Fruit fly (Drosophila melanogaster) whole organism, prepupa: ENCODE measurements around the gene CG15386.

Experiments
- Blimp-1 ChIP-seq: fragments of 200-800 bp; sonication (Bioruptor generic); optimal IDR thresholded peaks from 3 replicates; lab custom pipeline; 2017; ENCODE audit warnings: missing biosample characterization, missing genetic modification characterization, mild to moderate bottlenecking, moderate library complexity, missing genetic modification reagents
- CG10631 ChIP-seq: fragments of 200-800 bp; sonication (Bioruptor generic); optimal IDR thresholded peaks from 2 replicates; lab custom pipeline; 2016; ENCODE audit warnings: missing biosample characterization, missing genetic modification characterization
- CG10669 ChIP-seq: fragments of 200-800 bp; sonication (Bioruptor generic); optimal IDR thresholded peaks from 3 replicates; lab custom pipeline; 2018; ENCODE audit warnings: missing biosample characterization, mild to moderate bottlenecking, missing genetic modification characterization, moderate library complexity
- CG11294 ChIP-seq: fragments of 200-800 bp; sonication (Bioruptor generic); IDR thresholded peaks from 2 replicates; pipeline ENCODE4 v1.3.6; 2022; ENCODE audit warnings: missing biosample characterization, missing genetic modification characterization
- CG11762 ChIP-seq: fragments of 200-800 bp; sonication (Bioruptor generic); optimal IDR thresholded peaks from 3 replicates; lab custom pipeline; 2016; ENCODE audit warnings: missing biosample characterization, missing genetic modification characterization; ENCODE audit not compliant: insufficient read depth
- CG11902 ChIP-seq: fragments of 200-800 bp; sonication (Bioruptor generic); optimal IDR thresholded peaks from 3 replicates; lab custom pipeline; 2016; ENCODE audit warnings: missing biosample characterization, missing genetic modification characterization
- CG15336 ChIP-seq: fragments of 200-800 bp; sonication (Bioruptor generic); IDR thresholded peaks from 2 replicates; pipeline ENCODE4 v1.3.6; 2022; ENCODE audit warnings: missing biosample characterization, missing genetic modification characterization
- CG1621 ChIP-seq: fragments of 200-800 bp; sonication (Bioruptor generic); optimal IDR thresholded peaks from 3 replicates; lab custom pipeline; 2018; ENCODE audit warnings: missing biosample characterization, mild to moderate bottlenecking, missing genetic modification characterization
- CG16779 ChIP-seq: fragments of 200-800 bp; sonication (Bioruptor generic); optimal IDR thresholded peaks from 3 replicates; lab custom pipeline; 2017; ENCODE audit warnings: missing biosample characterization, mild to moderate bottlenecking, missing genetic modification characterization
- CG3032 ChIP-seq: fragments of 200-800 bp; optimal IDR thresholded peaks from 2 replicates; lab custom pipeline; 2019; ENCODE audit warnings: missing biosample characterization, mild to moderate bottlenecking, missing genetic modification characterization, moderate library complexity
- CG31627 ChIP-seq: fragments of 200-800 bp; sonication (Bioruptor generic); optimal IDR thresholded peaks from 3 replicates; lab custom pipeline; 2016; ENCODE audit warnings: missing biosample characterization, missing genetic modification characterization
- CG34406 ChIP-seq: fragments of 200-800 bp; sonication (Bioruptor generic); optimal IDR thresholded peaks from 3 replicates; lab custom pipeline; 2016; ENCODE audit warnings: missing biosample characterization, missing genetic modification characterization
- CG3919 ChIP-seq: fragments of 200-800 bp; sonication (Bioruptor generic); optimal IDR thresholded peaks from 3 replicates; lab custom pipeline; 2016; ENCODE audit warnings: missing biosample characterization, missing genetic modification characterization
- CG6163 ChIP-seq: fragments of 200-800 bp; sonication (Bioruptor generic); IDR thresholded peaks from 3 replicates; pipeline ENCODE4 v1.3.6; 2022; ENCODE audit warnings: missing biosample characterization, missing genetic modification characterization
- CG6808 ChIP-seq: fragments of 200-800 bp; sonication (Bioruptor generic); optimal IDR thresholded peaks from 3 replicates; lab custom pipeline; 2017; ENCODE audit warnings: missing biosample characterization, missing genetic modification characterization, mild to moderate bottlenecking, moderate library complexity, missing genetic modification reagents
- CG6854 ChIP-seq: fragments of 200-800 bp; sonication (Bioruptor generic); optimal IDR thresholded peaks from 2 replicates; lab custom pipeline; 2017; ENCODE audit warnings: missing biosample characterization, mild to moderate bottlenecking, missing genetic modification characterization
- CG7368 ChIP-seq: fragments of 200-800 bp; sonication (Bioruptor generic); optimal IDR thresholded peaks from 3 replicates; lab custom pipeline; 2016; ENCODE audit warnings: missing biosample characterization, missing genetic modification characterization
- CG8119 ChIP-seq: fragments of 200-800 bp; sonication (Bioruptor generic); IDR thresholded peaks from 3 replicates; pipeline ENCODE4 v1.3.6; 2022; ENCODE audit warnings: missing biosample characterization, missing genetic modification characterization
- CG8319 ChIP-seq: fragments of 200-800 bp; sonication (Bioruptor generic); optimal IDR thresholded peaks from 3 replicates; lab custom pipeline; 2016; ENCODE audit warnings: missing biosample characterization, missing genetic modification characterization
- CG8632 ChIP-seq: fragments of 200-800 bp; sonication (Bioruptor generic); optimal IDR thresholded peaks from 3 replicates; lab custom pipeline; 2016; ENCODE audit warnings: missing biosample characterization, missing genetic modification characterization
- Eip75B ChIP-seq: fragments of 200-800 bp; sonication (Bioruptor generic); optimal IDR thresholded peaks from 3 replicates; lab custom pipeline; 2016; ENCODE audit warnings: missing biosample characterization, missing genetic modification characterization
- Eip78C ChIP-seq: fragments of 200-800 bp; sonication (Bioruptor generic); peaks from one replicate; lab custom pipeline; 2016; ENCODE audit warnings: missing biosample characterization, missing genetic modification characterization
- Eip93F ChIP-seq: fragments of 200-800 bp; sonication (Bioruptor generic); optimal IDR thresholded peaks from 2 replicates; lab custom pipeline; 2016; ENCODE audit warnings: missing biosample characterization, mild to moderate bottlenecking, missing genetic modification characterization
- Ets96B ChIP-seq: fragments of 200-800 bp; optimal IDR thresholded peaks from 2 replicates; lab custom pipeline; 2019; ENCODE audit warnings: missing biosample characterization, mild to moderate bottlenecking, missing genetic modification characterization, moderate library complexity
- Gug ChIP-seq: fragments of 200-800 bp; sonication (Bioruptor generic); IDR thresholded peaks from 2 replicates; pipeline ENCODE4 v1.3.6; 2022; ENCODE audit warnings: missing biosample characterization, missing genetic modification characterization
- Hr38 ChIP-seq: sonication (Bioruptor generic); optimal IDR thresholded peaks from 2 replicates; lab custom pipeline; 2016; ENCODE audit warnings: missing biosample characterization, missing genetic modification characterization
- Hr39 ChIP-seq: fragments of 200-800 bp; sonication (Bioruptor generic); optimal IDR thresholded peaks from 2 replicates; lab custom pipeline; 2016; ENCODE audit warnings: missing biosample characterization, missing genetic modification characterization
- Hr4 ChIP-seq: fragments of 200-800 bp; sonication (Bioruptor generic); optimal IDR thresholded peaks from 3 replicates; lab custom pipeline; 2016; ENCODE audit warnings: missing biosample characterization, missing genetic modification characterization
- Met ChIP-seq: fragments of 200-800 bp; sonication (Bioruptor generic); optimal IDR thresholded peaks from 3 replicates; lab custom pipeline; 2016; ENCODE audit warnings: missing biosample characterization, missing genetic modification characterization
- OdsH ChIP-seq: fragments of 200-800 bp; sonication (Bioruptor generic); optimal IDR thresholded peaks from 3 replicates; lab custom pipeline; 2016; ENCODE audit warnings: missing biosample characterization, missing genetic modification characterization
- Smox ChIP-seq: fragments of 200-800 bp; sonication (Bioruptor generic); optimal IDR thresholded peaks from 3 replicates; lab custom pipeline; 2016; ENCODE audit warnings: missing biosample characterization, missing genetic modification characterization
- Sox102F ChIP-seq: fragments of 200-800 bp; sonication (Bioruptor generic); optimal IDR thresholded peaks from 2 replicates; lab custom pipeline; 2016; ENCODE audit warnings: missing biosample characterization, mild to moderate bottlenecking, missing genetic modification characterization
- Sox14 ChIP-seq: fragments of 200-800 bp; sonication (Bioruptor generic); optimal IDR thresholded peaks from 3 replicates; lab custom pipeline; 2016; ENCODE audit warnings: missing biosample characterization, missing genetic modification characterization
- Sox15 ChIP-seq: fragments of 200-800 bp; sonication (Bioruptor generic); optimal IDR thresholded peaks from 3 replicates; lab custom pipeline; 2016; ENCODE audit warnings: missing biosample characterization, missing genetic modification characterization
- achi ChIP-seq: fragments of 200-800 bp; sonication (Bioruptor generic); optimal IDR thresholded peaks from 3 replicates; lab custom pipeline; 2016; ENCODE audit warnings: missing biosample characterization, missing genetic modification characterization
- acj6 ChIP-seq: fragments of 200-800 bp; sonication (Bioruptor generic); optimal IDR thresholded peaks from 3 replicates; lab custom pipeline; 2016; ENCODE audit warnings: missing biosample characterization, missing genetic modification characterization
- cyc ChIP-seq: fragments of 200-800 bp; sonication (Bioruptor generic); optimal IDR thresholded peaks from 3 replicates; lab custom pipeline; 2016; ENCODE audit warnings: missing biosample characterization, missing genetic modification characterization
- dac ChIP-seq: fragments of 200-800 bp; sonication (Bioruptor generic); optimal IDR thresholded peaks from 2 replicates; lab custom pipeline; 2017; ENCODE audit warnings: missing biosample characterization, mild to moderate bottlenecking, missing genetic modification characterization
- dsx ChIP-seq: fragments of 200-800 bp; optimal IDR thresholded peaks from 3 replicates; lab custom pipeline; 2019; ENCODE audit warnings: missing biosample characterization, mild to moderate bottlenecking, missing genetic modification characterization, moderate library complexity; ENCODE audit not compliant: poor library complexity, severe bottlenecking
- eg ChIP-seq: fragments of 200-800 bp; sonication (Bioruptor generic); IDR thresholded peaks from 3 replicates; pipeline ENCODE4 v1.3.6; 2022; ENCODE audit warnings: missing biosample characterization, missing genetic modification characterization
- esn ChIP-seq: fragments of 200-800 bp; sonication (Bioruptor generic); optimal IDR thresholded peaks from 2 replicates; lab custom pipeline; 2016; ENCODE audit warnings: missing biosample characterization, mild to moderate bottlenecking, missing genetic modification characterization, moderate library complexity
- fd59A ChIP-seq: fragments of 200-800 bp; sonication (Bioruptor generic); optimal IDR thresholded peaks from 2 replicates; lab custom pipeline; 2017; ENCODE audit warnings: missing biosample characterization, mild to moderate bottlenecking, missing genetic modification characterization, missing genetic modification reagents
- fkh ChIP-seq: fragments of 200-800 bp; sonication (Bioruptor generic); optimal IDR thresholded peaks from 3 replicates; lab custom pipeline; 2017; ENCODE audit warnings: missing biosample characterization, mild to moderate bottlenecking, missing genetic modification characterization, moderate library complexity
- lz ChIP-seq: fragments of 200-800 bp; sonication (Bioruptor generic); optimal IDR thresholded peaks from 3 replicates; lab custom pipeline; 2016; ENCODE audit warnings: missing biosample characterization, missing genetic modification characterization
- net ChIP-seq: fragments of 200-800 bp; sonication (Bioruptor generic); optimal IDR thresholded peaks from 3 replicates; lab custom pipeline; 2016; ENCODE audit warnings: missing biosample characterization, missing genetic modification characterization
- pdm3 ChIP-seq: fragments of 200-800 bp; sonication (Bioruptor generic); optimal IDR thresholded peaks from 3 replicates; lab custom pipeline; 2016; ENCODE audit warnings: missing biosample characterization, missing genetic modification characterization
- salr ChIP-seq, 2 experiments: fragments of 200-800 bp; sonication (Bioruptor generic); optimal IDR thresholded peaks; 3 replicates each; lab custom pipeline; 2016 to 2018; ENCODE audit warnings: missing biosample characterization in 2 of 2, missing genetic modification characterization in 2 of 2, mild to moderate bottlenecking in 1 of 2
- spab ChIP-seq: fragments of 200-800 bp; sonication (Bioruptor generic); optimal IDR thresholded peaks from 2 replicates; lab custom pipeline; 2017; ENCODE audit warnings: missing biosample characterization, mild to moderate bottlenecking, missing genetic modification characterization, missing genetic modification reagents
- ss ChIP-seq, 2 experiments: fragments of 200-800 bp; sonication (Bioruptor generic); optimal IDR thresholded peaks; 2 replicates in 1 of 2; 3 replicates in 1 of 2; lab custom pipeline; 2017 to 2018; ENCODE audit warnings: mild to moderate bottlenecking in 2 of 2, missing biosample characterization in 2 of 2, missing genetic modification characterization in 2 of 2, moderate library complexity in 1 of 2
- svp ChIP-seq: fragments of 200-800 bp; sonication (Bioruptor generic); peaks from one replicate; lab custom pipeline; 2016; ENCODE audit warnings: missing biosample characterization, missing genetic modification characterization
- topi ChIP-seq: fragments of 200-800 bp; sonication (Bioruptor generic); optimal IDR thresholded peaks from 3 replicates; lab custom pipeline; 2016; ENCODE audit warnings: missing biosample characterization, missing genetic modification characterization
- vri ChIP-seq: fragments of 200-800 bp; sonication (Bioruptor generic); optimal IDR thresholded peaks from 3 replicates; lab custom pipeline; 2016; ENCODE audit warnings: missing biosample characterization, mild to moderate bottlenecking, missing genetic modification characterization

Gene CG15386

DNA sequence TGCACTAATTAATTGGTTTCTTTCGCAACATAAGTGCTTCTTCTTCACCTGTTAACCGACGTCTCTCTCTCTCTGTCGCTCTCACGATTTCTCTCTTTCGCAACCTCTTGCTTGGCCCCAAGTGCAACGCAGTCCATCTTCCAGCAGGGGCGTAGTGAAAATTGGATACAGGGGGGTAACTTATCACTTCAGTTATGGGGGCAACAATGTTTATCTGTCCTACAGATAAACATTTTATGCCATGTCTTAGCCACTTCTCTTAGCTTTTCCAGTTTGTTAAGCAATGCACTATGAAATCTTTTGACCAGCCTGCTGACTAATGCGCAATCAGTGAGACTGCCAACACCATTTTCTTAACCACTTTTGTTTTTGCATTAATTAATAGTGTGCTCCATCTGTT is 10.3 kb upstream of the CG15386 start:
- TF ChIP-seq CG10669 (GFP tag; lab: Kevin White, UChicago): peak; percentile 71
- TF ChIP-seq Sox102F (GFP tag; lab: Kevin White, UChicago): peak; percentile 83
- TF ChIP-seq CG6854 (GFP tag; lab: Kevin White, UChicago): peak; percentile 30
- peak; percentile 87 for TF ChIP-seq CG15336
- TF ChIP-seq CG8632 (GFP tag; lab: Kevin White, UChicago): peak; percentile 80
- TF ChIP-seq Ets96B (tag; lab: Kevin White, UChicago): peak; percentile 67
- TF ChIP-seq CG3919: peak; percentile 86
- peak; percentile 94 for TF ChIP-seq svp (GFP tag; lab: Kevin White, UChicago)
- peak; percentile 70 for TF ChIP-seq lz
- peak; percentile 87 for TF ChIP-seq Hr4
- peak; percentile 83 for TF ChIP-seq CG7368
- TF ChIP-seq CG3032 (tag; lab: Kevin White, UChicago): peak; percentile 66
- peak; percentile 69 for TF ChIP-seq cyc
- peak; percentile 30 for TF ChIP-seq Blimp-1 (GFP tag; lab: Kevin White, UChicago)
- TF ChIP-seq eg (GFP tag; lab: Robert Waterston, UW): peak; percentile 89
- no peak for TF ChIP-seq CG8319 (GFP tag; lab: Kevin White, UChicago)
- peak; percentile 53 for TF ChIP-seq CG16779
- TF ChIP-seq CG8119: peak; percentile 81
- peak; percentile 76 for TF ChIP-seq Smox
- peak; percentile 88 for TF ChIP-seq net (GFP tag; lab: Kevin White, UChicago)
- peak; percentile 80 for TF ChIP-seq CG34406 (GFP tag; lab: Kevin White, UChicago)
- TF ChIP-seq Eip78C: peak; percentile 88
- TF ChIP-seq vri: peak; percentile 65
- TF ChIP-seq dac: peak; percentile 68
- TF ChIP-seq Sox14 (GFP tag; lab: Kevin White, UChicago): peak; percentile 85
- TF ChIP-seq pdm3 (GFP tag; lab: Kevin White, UChicago): peak; percentile 86
- TF ChIP-seq Eip93F (GFP tag; lab: Kevin White, UChicago): no peak
- peak; percentile 29 to 33 for TF ChIP-seq ss (GFP tag; optimal IDR thresholded peaks at IDR 0.05; lab: Kevin White, UChicago)
- peak; percentile 76 for TF ChIP-seq topi (GFP tag; lab: Kevin White, UChicago)
- TF ChIP-seq Gug (GFP tag; lab: Robert Waterston, UW): peak; percentile 75
- peak; percentile 81 for TF ChIP-seq Met
- TF ChIP-seq CG11762 (GFP tag; lab: Kevin White, UChicago): peak; percentile 62
- peak; percentile 73 for TF ChIP-seq dsx
- TF ChIP-seq CG31627 (GFP tag; lab: Kevin White, UChicago): peak; percentile 83
- peak; percentile 78 for TF ChIP-seq acj6
- TF ChIP-seq esn (GFP tag; lab: Kevin White, UChicago): peak; percentile 87
- peak; percentile 75 for TF ChIP-seq CG10631 (GFP tag; lab: Kevin White, UChicago)
- peak; percentile 76 for TF ChIP-seq Eip75B
- peak; percentile 65 for TF ChIP-seq Sox15 (GFP tag; lab: Kevin White, UChicago)
- peak; percentile 85 for TF ChIP-seq OdsH (GFP tag; lab: Kevin White, UChicago)
- peak; percentile 77 for TF ChIP-seq Hr39 (GFP tag; lab: Kevin White, UChicago)
- TF ChIP-seq Hr38 (GFP tag; lab: Kevin White, UChicago): no peak
- peak; percentile 74 for TF ChIP-seq achi (GFP tag; lab: Kevin White, UChicago)
- peak; percentile 58 for TF ChIP-seq fd59A
- peak in 1 of 2 experiments; percentile 50 for TF ChIP-seq salr (GFP tag; optimal IDR thresholded peaks at IDR 0.05; lab: Kevin White, UChicago)
- TF ChIP-seq CG11294 (GFP tag; lab: Robert Waterston, UW): peak; percentile 70
- TF ChIP-seq CG6163 (GFP tag; lab: Robert Waterston, UW): peak; percentile 87
- TF ChIP-seq CG6808 (GFP tag; lab: Kevin White, UChicago): peak; percentile 65
- TF ChIP-seq fkh: no peak
- peak; percentile 58 for TF ChIP-seq spab (GFP tag; lab: Kevin White, UChicago)
- TF ChIP-seq CG11902: peak; percentile 47
- peak; percentile 63 for TF ChIP-seq CG1621 (tag; lab: Kevin White, UChicago)
